Fruit fly (Drosophila melanogaster) whole organism, adult: Measurements from ENCODE around the gene CG31106.

Experiments
- CG11617 ChIP-seq: fragments of 200-800 bp; sonication (Bioruptor generic); optimal IDR thresholded peaks from 2 replicates; lab custom pipeline; 2017; ENCODE audit warnings: mild to moderate bottlenecking, missing biosample characterization, missing genetic modification reagents, missing genetic modification characterization
- CG12768 ChIP-seq: fragments of 200-800 bp; sonication (Bioruptor generic); optimal IDR thresholded peaks from 2 replicates; lab custom pipeline; 2017; ENCODE audit warnings: missing biosample characterization, missing genetic modification characterization, mild to moderate bottlenecking, moderate library complexity, missing genetic modification reagents
- CG14711 ChIP-seq: fragments of 200-800 bp; sonication (Bioruptor generic); optimal IDR thresholded peaks from 2 replicates; lab custom pipeline; 2018; ENCODE audit warnings: missing biosample characterization, mild to moderate bottlenecking, missing genetic modification characterization, moderate library complexity
- CG1620 ChIP-seq: fragments of 200-800 bp; sonication (Bioruptor generic); optimal IDR thresholded peaks from 2 replicates; lab custom pipeline; 2016; ENCODE audit warnings: missing biosample characterization, missing genetic modification characterization
- CG33017 ChIP-seq: fragments of 200-800 bp; sonication (Bioruptor generic); optimal IDR thresholded peaks from 2 replicates; lab custom pipeline; 2018; ENCODE audit warnings: missing biosample characterization, mild to moderate bottlenecking, missing genetic modification characterization, moderate library complexity
- CG5204 ChIP-seq: fragments of 200-800 bp; sonication (Bioruptor generic); optimal IDR thresholded peaks from 2 replicates; lab custom pipeline; 2016; ENCODE audit warnings: missing biosample characterization, missing genetic modification characterization
- CG7045 ChIP-seq: fragments of 200-800 bp; sonication (Bioruptor generic); optimal IDR thresholded peaks from 2 replicates; lab custom pipeline; 2017; ENCODE audit warnings: missing biosample characterization, mild to moderate bottlenecking, missing genetic modification characterization
- CG7101 ChIP-seq: fragments of 200-800 bp; sonication (Bioruptor generic); optimal IDR thresholded peaks from 2 replicates; lab custom pipeline; 2018; ENCODE audit warnings: missing biosample characterization, mild to moderate bottlenecking, missing genetic modification characterization, moderate library complexity
- Clk ChIP-seq: fragments of 200-800 bp; sonication (Bioruptor generic); optimal IDR thresholded peaks from 2 replicates; lab custom pipeline; 2017; ENCODE audit warnings: missing biosample characterization, missing genetic modification characterization
- Crg-1 ChIP-seq: fragments of 200-800 bp; sonication (Bioruptor generic); optimal IDR thresholded peaks from 2 replicates; lab custom pipeline; 2016; ENCODE audit warnings: missing biosample characterization, missing genetic modification characterization
- Hr96 ChIP-seq: fragments of 200-800 bp; sonication (Bioruptor generic); optimal IDR thresholded peaks from 2 replicates; lab custom pipeline; 2016; ENCODE audit warnings: missing biosample characterization, missing genetic modification characterization
- Mnt ChIP-seq: fragments of 200-800 bp; sonication (Bioruptor generic); optimal IDR thresholded peaks from 2 replicates; lab custom pipeline; 2016; ENCODE audit warnings: missing biosample characterization, mild to moderate bottlenecking, missing genetic modification characterization
- bab1 ChIP-seq: fragments of 200-800 bp; sonication (Bioruptor generic); optimal IDR thresholded peaks from 3 replicates; lab custom pipeline; 2019; ENCODE audit warnings: missing biosample characterization, mild to moderate bottlenecking, missing genetic modification characterization, moderate library complexity
- cic ChIP-seq: fragments of 200-800 bp; sonication (Bioruptor generic); optimal IDR thresholded peaks from 2 replicates; lab custom pipeline; 2017; ENCODE audit warnings: missing biosample characterization, mild to moderate bottlenecking, missing genetic modification characterization, moderate library complexity
- cnc ChIP-seq, 2 experiments: fragments of >200 bp; optimal IDR thresholded peaks; 2 replicates each; lab custom pipeline; 2017
- kay ChIP-seq: fragments of 200-800 bp; sonication (Bioruptor generic); peaks from one replicate; lab custom pipeline; 2016; ENCODE audit warnings: missing biosample characterization, missing genetic modification characterization, borderline replicate concordance
- ovo ChIP-seq: fragments of 200-800 bp; sonication (Bioruptor generic); optimal IDR thresholded peaks from 2 replicates; lab custom pipeline; 2016; ENCODE audit warnings: missing biosample characterization, missing genetic modification characterization
- pad ChIP-seq: fragments of 200-800 bp; sonication (Bioruptor generic); optimal IDR thresholded peaks from 3 replicates; lab custom pipeline; 2017; ENCODE audit warnings: missing biosample characterization, missing genetic modification characterization, mild to moderate bottlenecking, moderate library complexity, missing genetic modification reagents
- tj ChIP-seq: fragments of 200-800 bp; sonication (Bioruptor generic); optimal IDR thresholded peaks from 3 replicates; lab custom pipeline; 2017; ENCODE audit warnings: missing biosample characterization, mild to moderate bottlenecking, missing genetic modification characterization, moderate library complexity
- toe ChIP-seq: fragments of 200-800 bp; sonication (Bioruptor generic); optimal IDR thresholded peaks from 2 replicates; lab custom pipeline; 2016; ENCODE audit warnings: missing biosample characterization, missing genetic modification characterization

The CG31106 gene

DNA sequence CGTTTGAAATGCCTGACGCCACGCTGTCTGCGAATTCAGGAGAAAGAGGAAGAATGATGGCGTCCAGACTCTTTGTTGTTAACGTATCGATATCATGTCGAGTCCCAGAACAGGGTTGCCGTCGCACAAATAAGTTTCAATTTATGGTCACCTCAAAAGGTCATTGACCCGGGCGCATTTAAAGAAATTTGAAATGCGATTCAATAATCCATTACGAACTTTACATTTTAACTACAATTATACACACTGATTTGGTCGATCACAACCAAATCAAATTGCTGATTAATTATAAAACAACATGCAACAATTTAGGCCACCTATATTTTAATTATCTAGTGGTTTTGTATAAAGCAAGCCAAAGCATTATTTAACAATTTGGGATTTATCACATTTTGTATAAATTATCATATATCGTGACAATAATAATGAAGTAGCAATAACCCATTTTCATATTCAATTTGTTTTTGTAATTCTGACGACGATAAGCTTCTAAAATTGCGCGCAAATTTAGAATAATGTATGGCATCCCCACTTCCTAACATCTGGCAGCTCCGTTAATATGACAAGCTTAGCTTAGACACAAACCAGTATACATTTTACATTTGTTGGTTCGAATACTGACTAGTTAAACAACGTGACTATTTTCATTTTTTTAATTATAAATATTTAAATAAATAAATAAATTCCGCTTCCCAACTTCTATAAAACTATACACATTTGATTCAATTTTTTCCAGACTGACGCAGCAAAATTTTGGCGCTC is 29.1 kb downstream of the CG31106 start, which contains the start of gene bam:
Gene bam, minus strand, starts transcription at position 58 of the 762 bp plus-strand sequence.
- TF ChIP-seq CG7045 (GFP tag; lab: Kevin White, UChicago) (no peak), bab1 (GFP tag; lab: Kevin White, UChicago) (peak; percentile 44), CG14711 (tag; lab: Kevin White, UChicago) (peak; percentile 67), Mnt (GFP tag; lab: Kevin White, UChicago) (peak; percentile 44), kay (GFP tag; lab: Kevin White, UChicago) (peak; percentile 71), CG5204 (GFP tag; lab: Kevin White, UChicago) (no peak), Crg-1 (peak; percentile 53)

DNA sequence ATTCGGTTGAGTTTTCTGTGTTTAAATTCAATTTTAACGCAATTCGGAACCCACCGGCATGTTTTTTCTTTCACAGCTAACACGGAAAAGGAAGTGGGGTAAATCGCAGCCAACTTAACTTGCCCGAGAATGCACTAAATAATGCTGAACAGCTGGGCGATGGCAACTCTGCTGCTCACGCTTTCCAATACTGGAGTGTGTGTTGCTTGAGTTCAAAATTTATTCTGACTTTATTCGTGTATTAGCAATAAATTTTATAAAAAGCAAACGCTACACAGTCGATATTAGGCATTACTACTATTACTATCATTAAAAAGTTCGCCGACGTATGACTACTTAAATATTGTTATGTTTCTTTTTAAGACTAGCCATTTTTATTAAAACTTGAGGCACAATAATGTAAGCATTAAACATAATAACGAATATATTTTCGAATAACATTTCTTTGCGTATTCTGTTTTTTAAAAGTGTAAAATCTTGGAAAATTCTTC is 31.3 kb downstream of the CG31106 start, which contains the start of the genes RpS27 and Nup37:
Gene RpS27, minus strand, starts transcription at position 136 of the 491 bp plus-strand sequence.
Gene Nup37, plus strand, starts transcription at position 280 of the 491 bp plus-strand sequence.
- TF ChIP-seq tj (GFP tag; lab: Kevin White, UChicago): peak; percentile 85
- peak; percentile 100 for TF ChIP-seq ovo (GFP tag; lab: Kevin White, UChicago)
- peak; percentile 98 for TF ChIP-seq CG7045 (GFP tag; lab: Kevin White, UChicago)
- peak; percentile 98 for TF ChIP-seq toe
- TF ChIP-seq Crg-1: peak; percentile 100
- peak; percentile 99 for TF ChIP-seq Hr96 (GFP tag; lab: Kevin White, UChicago)
- TF ChIP-seq CG14711 (tag; lab: Kevin White, UChicago): peak; percentile 97
- peak; percentile 98 for TF ChIP-seq Mnt (GFP tag; lab: Kevin White, UChicago)
- peak; percentile 96 for TF ChIP-seq bab1 (GFP tag; lab: Kevin White, UChicago)
- peak; percentile 98 for TF ChIP-seq CG12768 (GFP tag; lab: Kevin White, UChicago)
- TF ChIP-seq CG1620: peak; percentile 100
- TF ChIP-seq CG11617 (GFP tag; lab: Kevin White, UChicago): peak; percentile 99
- TF ChIP-seq kay (GFP tag; lab: Kevin White, UChicago): peak; percentile 86
- peak; percentile 95 for TF ChIP-seq pad (GFP tag; lab: Kevin White, UChicago)
- TF ChIP-seq cic: peak; percentile 93
- TF ChIP-seq Clk: peak; percentile 95
- peak; percentile 99 for TF ChIP-seq CG7101 (tag; lab: Kevin White, UChicago)
- peak; percentile 97 for TF ChIP-seq CG5204 (GFP tag; lab: Kevin White, UChicago)
- peak; percentile 94 for TF ChIP-seq CG33017
- no peak for TF ChIP-seq cnc (optimal IDR thresholded peaks at IDR 0.05; lab: Kevin White, UChicago)

DNA sequence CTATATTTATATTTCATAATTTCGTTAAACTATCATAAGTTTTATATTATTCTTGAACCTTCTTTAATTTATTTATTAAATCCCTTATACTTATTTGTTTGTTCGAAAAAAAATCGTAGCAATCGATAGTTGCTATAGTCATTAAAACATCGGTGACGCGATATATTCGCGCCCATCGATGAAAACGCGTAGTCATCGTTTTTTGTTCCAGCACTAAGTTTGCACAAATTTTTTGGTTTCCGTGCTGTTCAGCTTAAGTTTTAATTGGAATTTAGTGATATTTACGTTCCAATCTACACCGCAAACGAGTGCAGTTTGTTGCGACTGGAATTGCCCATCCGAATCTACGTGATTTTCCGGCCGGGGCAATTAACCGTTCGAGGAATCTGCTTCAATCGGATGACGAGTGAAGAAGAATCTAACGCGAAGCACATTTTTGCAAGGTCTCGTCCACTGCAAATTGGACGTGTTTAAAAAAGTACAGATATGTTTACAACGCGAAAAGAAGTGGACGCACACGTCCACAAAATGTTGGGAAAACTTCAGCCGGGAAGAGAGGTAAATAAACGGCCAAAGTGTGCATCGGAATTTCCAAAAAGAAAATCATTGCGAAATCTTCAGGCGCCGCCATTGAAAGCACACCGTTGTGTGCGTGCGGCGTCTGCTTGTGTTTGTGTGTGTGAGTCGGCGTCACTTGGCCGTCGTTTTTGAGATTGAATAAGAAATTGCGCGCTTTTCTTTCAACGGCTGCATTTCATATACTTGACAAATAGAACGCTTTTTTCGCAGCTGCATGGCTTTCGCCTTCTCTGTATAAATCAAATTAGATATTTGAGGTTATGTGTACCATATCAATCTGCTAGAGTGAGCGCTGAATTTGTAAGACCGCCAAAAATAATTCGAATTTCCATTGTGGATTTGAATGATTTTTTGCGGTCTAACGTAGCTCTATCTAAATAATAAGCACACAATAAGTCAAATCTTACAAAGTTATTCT is 33.3 kb downstream of the CG31106 start, which contains the start of gene Nup358:
Gene Nup358, plus strand, starts transcription at position 204 of the 997 bp plus-strand sequence.
- TF ChIP-seq tj (GFP tag; lab: Kevin White, UChicago): peak; percentile 98
- peak; percentile 49 for TF ChIP-seq Mnt (GFP tag; lab: Kevin White, UChicago)
- peak; percentile 20 to 70 for TF ChIP-seq cnc (optimal IDR thresholded peaks at IDR 0.05; lab: Kevin White, UChicago)
- TF ChIP-seq Clk: no peak
- no peak for TF ChIP-seq CG33017
- TF ChIP-seq CG1620: peak; percentile 40
- peak; percentile 30 for TF ChIP-seq CG11617 (GFP tag; lab: Kevin White, UChicago)
- peak; percentile 4 for TF ChIP-seq ovo (GFP tag; lab: Kevin White, UChicago)
- TF ChIP-seq CG12768 (GFP tag; lab: Kevin White, UChicago): no peak
- TF ChIP-seq Hr96 (GFP tag; lab: Kevin White, UChicago): no peak
- no peak for TF ChIP-seq cic
- no peak for TF ChIP-seq pad (GFP tag; lab: Kevin White, UChicago)
- no peak for TF ChIP-seq Crg-1
- peak; percentile 43 for TF ChIP-seq bab1 (GFP tag; lab: Kevin White, UChicago)
- no peak for TF ChIP-seq CG7045 (GFP tag; lab: Kevin White, UChicago)
- peak; percentile 28 for TF ChIP-seq CG7101 (tag; lab: Kevin White, UChicago)
- no peak for TF ChIP-seq kay (GFP tag; lab: Kevin White, UChicago)

DNA sequence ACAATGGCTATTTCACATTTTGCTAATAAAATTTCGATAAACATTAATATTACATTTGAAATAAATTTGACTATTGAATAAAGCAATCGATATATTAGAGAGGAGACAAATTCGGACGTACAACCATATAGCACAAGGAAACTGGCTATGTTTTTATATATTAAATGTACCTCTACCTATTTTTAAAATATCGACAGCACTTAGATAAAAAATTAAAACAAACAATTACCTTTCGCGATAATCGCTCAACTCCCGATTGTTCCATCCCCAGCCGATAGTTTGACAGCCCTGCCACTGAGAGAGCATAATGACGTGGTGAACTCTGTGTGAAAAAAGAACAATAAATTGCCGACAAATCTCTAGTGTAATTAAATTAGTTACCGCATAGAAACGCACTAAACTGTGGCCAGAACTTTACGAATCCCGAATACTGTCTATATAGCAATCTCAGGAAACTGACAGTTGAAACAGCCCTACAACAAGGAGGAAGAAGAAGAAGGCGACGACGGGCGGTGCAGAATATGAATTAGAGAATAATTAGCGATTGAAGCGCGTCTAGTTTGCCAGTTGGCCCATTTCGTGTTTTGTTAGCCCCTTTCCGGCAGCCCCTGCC is 42.6 kb downstream of the CG31106 start, which contains the start of gene CG11857:
Gene CG11857, plus strand, starts transcription at position 271 of the 613 bp plus-strand sequence.
- no peak for TF ChIP-seq CG5204 (GFP tag; lab: Kevin White, UChicago)
- TF ChIP-seq CG7045 (GFP tag; lab: Kevin White, UChicago): peak; percentile 97
- TF ChIP-seq tj (GFP tag; lab: Kevin White, UChicago): peak; percentile 87
- peak; percentile 98 for TF ChIP-seq CG12768 (GFP tag; lab: Kevin White, UChicago)
- TF ChIP-seq CG1620: peak; percentile 99
- TF ChIP-seq CG11617 (GFP tag; lab: Kevin White, UChicago): peak; percentile 97
- TF ChIP-seq Crg-1: peak; percentile 98
- peak; percentile 94 for TF ChIP-seq ovo (GFP tag; lab: Kevin White, UChicago)
- TF ChIP-seq CG7101 (tag; lab: Kevin White, UChicago): peak; percentile 98
- TF ChIP-seq bab1 (GFP tag; lab: Kevin White, UChicago): peak; percentile 98
- peak; percentile 98 for TF ChIP-seq Hr96 (GFP tag; lab: Kevin White, UChicago)
- TF ChIP-seq CG14711 (tag; lab: Kevin White, UChicago): peak; percentile 94
- no peak for TF ChIP-seq cnc (optimal IDR thresholded peaks at IDR 0.05; lab: Kevin White, UChicago)
- TF ChIP-seq kay (GFP tag; lab: Kevin White, UChicago): no peak
- TF ChIP-seq CG33017: peak; percentile 95
- peak; percentile 89 for TF ChIP-seq pad (GFP tag; lab: Kevin White, UChicago)
- peak; percentile 92 for TF ChIP-seq Mnt (GFP tag; lab: Kevin White, UChicago)
- TF ChIP-seq cic: peak; percentile 84
- TF ChIP-seq toe: peak; percentile 99
- peak; percentile 98 for TF ChIP-seq Clk
